Worm (Caenorhabditis elegans) whole organism, mixed stage, embryonic: ENCODE results near the gene sre-18.

Experiments used
- ceh-83 ChIP-seq: fragments of 200-800 bp; sonication (Bioruptor generic); optimal IDR thresholded peaks from 2 replicates; lab custom pipeline; 2018; ENCODE audit warnings: mild to moderate bottlenecking, missing genetic modification characterization, missing compliant biosample characterization
- elt-1 ChIP-seq: sonication (generic microtip); optimal IDR thresholded peaks from 2 replicates; lab custom pipeline; 2017; ENCODE audit warnings: missing genetic modification characterization, mild to moderate bottlenecking, missing compliant biosample characterization, antibody characterized with exemption, moderate library complexity, borderline replicate concordance; ENCODE audit not compliant: insufficient read depth
- elt-3 ChIP-seq: fragments of 150-350 bp; optimal IDR thresholded peaks from 2 replicates; lab custom pipeline; 2014; ENCODE audit warnings: missing biosample characterization, missing genetic modification characterization
- lin-13 ChIP-seq: fragments of 150-350 bp; optimal IDR thresholded peaks from 2 replicates; lab custom pipeline; 2014; ENCODE audit warnings: missing biosample characterization, missing genetic modification characterization
- lin-32 ChIP-seq: fragments of 200-800 bp; sonication (Bioruptor generic); optimal IDR thresholded peaks from 2 replicates; lab custom pipeline; 2018; ENCODE audit warnings: mild to moderate bottlenecking, missing genetic modification characterization, missing compliant biosample characterization
- mab-5 ChIP-seq: fragments of 150-350 bp; optimal IDR thresholded peaks from 2 replicates; lab custom pipeline; 2014; ENCODE audit warnings: missing biosample characterization, missing genetic modification characterization
- mls-2 ChIP-seq: sonication (generic microtip); optimal IDR thresholded peaks from 2 replicates; lab custom pipeline; 2016; ENCODE audit warnings: mild to moderate bottlenecking, missing genetic modification characterization, moderate library complexity, missing compliant biosample characterization
- nhr-12 ChIP-seq: fragments of 150-350 bp; optimal IDR thresholded peaks from 2 replicates; lab custom pipeline; 2014; ENCODE audit warnings: missing biosample characterization, missing genetic modification characterization
- snpc-4 ChIP-seq: fragments of 150-350 bp; optimal IDR thresholded peaks from 2 replicates; lab custom pipeline; 2014; ENCODE audit warnings: missing biosample characterization, missing genetic modification characterization
- sptf-1 ChIP-seq: sonication (generic microtip); optimal IDR thresholded peaks from 2 replicates; lab custom pipeline; 2017; ENCODE audit warnings: mild to moderate bottlenecking, missing genetic modification characterization, moderate library complexity, missing compliant biosample characterization
- unc-120 ChIP-seq: sonication (generic microtip); optimal IDR thresholded peaks from 2 replicates; lab custom pipeline; 2017; ENCODE audit warnings: missing genetic modification characterization, missing compliant biosample characterization; ENCODE audit not compliant: poor library complexity, severe bottlenecking
- unc-39 ChIP-seq: fragments of 150-350 bp; optimal IDR thresholded peaks from 2 replicates; lab custom pipeline; 2014; ENCODE audit warnings: missing biosample characterization, missing genetic modification characterization
- unc-62 ChIP-seq: fragments of 150-350 bp; optimal IDR thresholded peaks from 2 replicates; lab custom pipeline; 2014; ENCODE audit warnings: missing biosample characterization, missing genetic modification reagents, missing genetic modification characterization

- no peak for TF ChIP-seq elt-3 (tag; lab: Kevin White, UChicago)
- no peak for TF ChIP-seq elt-1 (tag; lab: Kevin White, UChicago)
- no peak for TF ChIP-seq mab-5 (tag; lab: Kevin White, UChicago)
- no peak for TF ChIP-seq mls-2 (tag; lab: Kevin White, UChicago)
- TF ChIP-seq unc-62: no peak
- no peak for TF ChIP-seq snpc-4 (tag; lab: Kevin White, UChicago)
- no peak for TF ChIP-seq lin-13 (tag; lab: Kevin White, UChicago)
- no peak for TF ChIP-seq unc-39 (tag; lab: Kevin White, UChicago)
- no peak for TF ChIP-seq lin-32 (GFP tag; lab: Kevin White, UChicago)
- no peak for TF ChIP-seq nhr-12 (tag; lab: Kevin White, UChicago)
- TF ChIP-seq unc-120: no peak
- no peak for TF ChIP-seq ceh-83 (GFP tag; lab: Kevin White, UChicago)
- TF ChIP-seq sptf-1 (tag; lab: Kevin White, UChicago): no peak
These were observed 44.8 kb upstream of the sre-18 start for ce11 chrIV:12274365-12274764.
